Worm (Caenorhabditis elegans): ENCODE results near the gene Y11D7A.9.
A peak's percentile ranks its signal among the peaks of the same experiment; 100 is the strongest.

Gene Y11D7A.9

ce11 chrIV:9267581-9267980 is 11.7 kb upstream of the Y11D7A.9 start:
- no peak for TF ChIP-seq hlh-30 (tag; optimal IDR thresholded peaks at IDR 0.05; ENCODE audit: insufficient read depth)
- no peak for TF ChIP-seq ceh-34 (tag; optimal IDR thresholded peaks at IDR 0.05)
- TF ChIP-seq hlh-6 (tag; optimal IDR thresholded peaks at IDR 0.05), result no peak
- no peak for TF ChIP-seq sox-2 (GFP tag; IDR thresholded peaks at IDR 0.05)
- TF ChIP-seq tbx-2 (tag; optimal IDR thresholded peaks at IDR 0.05), result peak; percentile 74
- no peak for TF ChIP-seq hlh-8 (tag; optimal IDR thresholded peaks at IDR 0.05)
- TF ChIP-seq nfya-1 (tag; optimal IDR thresholded peaks at IDR 0.05), result peak; percentile 16
- no peak for TF ChIP-seq elt-2 (tag; optimal IDR thresholded peaks at IDR 0.05)
- no peak for TF ChIP-seq ceh-2 (tag; optimal IDR thresholded peaks at IDR 0.05)
- TF ChIP-seq ahr-1 (tag; optimal IDR thresholded peaks at IDR 0.05), result no peak
- TF ChIP-seq pag-3 (tag; optimal IDR thresholded peaks at IDR 0.05; ENCODE audit: borderline replicate concordance), result no peak
- no peak for TF ChIP-seq gmeb-2 (tag; optimal IDR thresholded peaks at IDR 0.05)
- TF ChIP-seq mec-3 (tag; optimal IDR thresholded peaks at IDR 0.05; ENCODE audit: borderline replicate concordance), result no peak
- TF ChIP-seq K09A11.1 (tag; optimal IDR thresholded peaks at IDR 0.05; ENCODE audit: insufficient read depth), result no peak
- TF ChIP-seq rnt-1 (tag; optimal IDR thresholded peaks at IDR 0.05), result no peak
- TF ChIP-seq ref-2 (tag; optimal IDR thresholded peaks at IDR 0.05), result peak; percentile 72
- TF ChIP-seq fax-1 (tag; optimal IDR thresholded peaks at IDR 0.05), result no peak

DNA sequence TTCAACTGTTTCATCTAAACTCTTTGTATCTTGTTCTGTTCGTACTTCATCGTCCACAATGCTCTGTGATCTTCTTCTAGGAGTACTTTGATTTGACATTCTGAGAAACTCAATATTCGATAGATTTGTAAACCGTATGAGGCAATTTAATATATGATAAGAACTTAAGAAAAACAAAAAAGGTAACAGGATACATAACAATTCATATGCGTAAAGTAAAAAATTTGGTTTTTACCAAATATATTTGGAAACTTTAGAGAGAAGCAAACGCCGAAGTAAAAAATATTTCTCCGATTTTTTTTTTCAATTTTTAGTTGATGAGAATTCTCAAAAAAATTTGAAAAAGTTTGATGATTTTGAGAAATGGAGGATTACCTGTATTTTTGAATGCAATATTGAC is 10.5 kb upstream of the Y11D7A.9 start, which contains the start of gene Y11D7A.19:
Gene Y11D7A.19 (minus strand): TSS at position 101 of the 400 bp plus-strand sequence.
- TF ChIP-seq K02D7.2 (tag; optimal IDR thresholded peaks at IDR 0.05) (no peak), hlh-6 (tag; optimal IDR thresholded peaks at IDR 0.05) (no peak), sox-4 (tag; optimal IDR thresholded peaks at IDR 0.05) (no peak), ceh-6 (GFP tag; optimal IDR thresholded peaks at IDR 0.05) (no peak), ceh-9 (tag; optimal IDR thresholded peaks at IDR 0.05) (no peak), pha-4 (tag; optimal IDR thresholded peaks at IDR 0.05) (no peak)

DNA sequence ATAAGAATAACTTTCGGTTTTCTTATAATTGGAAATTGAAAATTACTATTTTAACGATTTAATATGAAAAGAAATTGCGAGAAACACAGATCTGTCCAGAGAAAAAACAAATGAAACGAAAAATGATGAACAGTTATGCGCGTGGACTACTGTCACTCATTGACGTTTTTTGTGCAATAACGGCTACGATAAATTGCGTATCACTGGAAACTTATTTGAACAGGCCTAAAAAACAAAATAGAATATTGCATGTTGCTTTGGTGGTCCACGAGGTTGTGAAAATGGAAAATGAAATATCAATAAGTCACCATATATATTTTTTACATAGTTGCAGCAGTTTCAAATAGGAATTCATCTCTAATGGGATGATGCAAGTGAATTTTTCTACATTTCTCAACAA is 8.6 kb upstream of the Y11D7A.9 start:
- no peak for TF ChIP-seq ceh-30 (tag; optimal IDR thresholded peaks at IDR 0.05)

DNA sequence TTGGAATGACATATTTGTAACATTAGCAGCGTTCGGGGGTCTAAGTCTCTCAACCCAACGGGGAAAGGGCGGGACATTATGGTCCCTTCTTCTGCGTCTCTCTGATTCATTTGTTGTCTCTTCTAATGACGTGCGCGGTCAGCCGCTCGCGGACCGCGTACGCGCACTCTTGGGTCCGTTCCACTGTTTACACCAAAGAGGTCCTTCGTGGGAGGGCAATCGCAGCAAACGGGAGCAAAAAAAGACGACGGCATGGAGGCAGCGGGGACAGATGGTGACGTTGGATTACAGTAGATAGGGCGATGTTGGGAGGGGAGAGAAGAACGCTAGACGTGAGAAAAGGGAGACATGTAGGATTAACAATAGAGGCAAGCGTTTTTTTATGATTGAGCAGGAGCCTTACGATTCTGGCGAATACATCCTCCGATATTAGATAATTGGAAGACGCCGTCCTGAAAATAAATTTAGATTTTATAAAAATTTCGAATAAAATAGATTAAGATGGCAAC is 7.9 kb upstream of the Y11D7A.9 start, which contains the start of gene flh-1:
Gene flh-1 (minus strand): TSS at position 459 of the 509 bp plus-strand sequence.
- TF ChIP-seq unc-55 (GFP tag; optimal IDR thresholded peaks at IDR 0.05) (peak; percentile 12), ref-2 (tag; optimal IDR thresholded peaks at IDR 0.05) (peak; percentile 47), tbx-2 (tag; optimal IDR thresholded peaks at IDR 0.05) (peak; percentile 58), hlh-6 (tag; optimal IDR thresholded peaks at IDR 0.05) (peak; percentile 21), hlh-30 (tag; optimal IDR thresholded peaks at IDR 0.05; ENCODE audit: insufficient read depth) (no peak), nfya-1 (tag; optimal IDR thresholded peaks at IDR 0.05) (peak; percentile 31), ceh-31 (tag; optimal IDR thresholded peaks at IDR 0.05) (peak; percentile 37), nhr-11 (tag; optimal IDR thresholded peaks at IDR 0.05) (no peak), ceh-34 (tag; optimal IDR thresholded peaks at IDR 0.05) (peak; percentile 28), sdc-2 (tag; optimal IDR thresholded peaks at IDR 0.05) (peak; percentile 58), sox-2 (GFP tag; IDR thresholded peaks at IDR 0.05) (no peak), gmeb-2 (tag; optimal IDR thresholded peaks at IDR 0.05) (no peak), ceh-2 (tag; optimal IDR thresholded peaks at IDR 0.05) (peak; percentile 30)

DNA sequence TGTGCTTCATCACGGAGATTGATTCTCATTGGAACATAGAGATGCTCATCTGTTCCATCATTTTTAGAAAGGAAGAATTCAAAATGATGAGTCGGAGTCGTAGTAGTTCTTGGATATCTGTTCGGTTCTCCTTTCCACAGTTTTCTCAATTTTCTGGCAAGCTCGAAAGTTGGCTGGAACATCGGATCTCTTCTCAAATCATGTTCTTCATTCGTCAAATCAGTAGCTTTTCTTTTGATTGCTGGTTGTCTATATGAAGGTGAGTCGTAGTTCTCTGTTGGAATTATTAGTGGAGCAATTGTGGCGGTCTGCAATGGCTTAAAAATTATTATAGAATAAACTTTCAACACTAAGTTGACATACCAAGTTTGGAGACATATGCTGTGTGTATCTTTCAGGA is 6.4 kb upstream of the Y11D7A.9 start:
- TF ChIP-seq F13H6.1 (tag; optimal IDR thresholded peaks at IDR 0.05), result no peak
- TF ChIP-seq pag-3 (tag; optimal IDR thresholded peaks at IDR 0.05; ENCODE audit: borderline replicate concordance), result no peak
- no peak for TF ChIP-seq npax-4 (tag; optimal IDR thresholded peaks at IDR 0.05)
- TF ChIP-seq nhr-11 (tag; optimal IDR thresholded peaks at IDR 0.05), result no peak
- no peak for TF ChIP-seq C08G9.2 (tag; optimal IDR thresholded peaks at IDR 0.05)
- TF ChIP-seq T23F11.4 (GFP tag; optimal IDR thresholded peaks at IDR 0.05), result no peak

DNA sequence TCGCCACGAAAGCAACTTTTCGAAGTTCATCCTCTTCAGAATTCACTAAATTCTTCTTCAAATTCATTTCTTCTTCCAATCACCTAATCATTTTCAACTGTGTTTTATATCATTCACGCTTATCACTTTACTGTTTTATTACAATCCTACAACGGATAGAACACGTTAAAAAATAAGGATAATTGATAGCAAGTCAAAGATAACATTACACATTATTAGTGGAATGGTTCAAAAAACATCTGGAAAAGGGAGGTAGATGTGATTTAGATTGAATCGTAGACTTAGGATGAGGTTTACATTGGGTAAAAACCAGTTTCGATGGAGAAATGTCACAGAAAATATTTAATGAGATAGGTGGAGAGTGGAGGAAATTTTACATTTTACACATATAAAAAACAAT is 5.8 kb upstream of the Y11D7A.9 start, which contains the start of gene col-120:
Gene col-120 (minus strand): TSS at position 101 of the 400 bp plus-strand sequence.
- no peak for TF ChIP-seq odd-2 (tag; optimal IDR thresholded peaks at IDR 0.05)
- no peak for TF ChIP-seq unc-3 (GFP tag; conservative IDR thresholded peaks at IDR 0.05)
- no peak for TF ChIP-seq unc-3 (tag; optimal IDR thresholded peaks at IDR 0.05)
- TF ChIP-seq nfya-1 (tag; optimal IDR thresholded peaks at IDR 0.05), result no peak
- TF ChIP-seq sox-2 (GFP tag; IDR thresholded peaks at IDR 0.05), result no peak
- no peak for TF ChIP-seq hlh-15 (tag; optimal IDR thresholded peaks at IDR 0.05)
- no peak for TF ChIP-seq Y22D7AL.16 (tag; optimal IDR thresholded peaks at IDR 0.05)
- TF ChIP-seq mec-3 (tag; optimal IDR thresholded peaks at IDR 0.05; ENCODE audit: borderline replicate concordance), result no peak
- no peak for TF ChIP-seq hlh-6 (tag; optimal IDR thresholded peaks at IDR 0.05)
- no peak for TF ChIP-seq elt-4 (tag; optimal IDR thresholded peaks at IDR 0.05)
- TF ChIP-seq ceh-34 (tag; optimal IDR thresholded peaks at IDR 0.05), result no peak
- TF ChIP-seq ceh-19 (GFP tag; optimal IDR thresholded peaks at IDR 0.05), result no peak
- TF ChIP-seq K02D7.2 (tag; optimal IDR thresholded peaks at IDR 0.05), result no peak
- no peak for TF ChIP-seq pag-3 (tag; optimal IDR thresholded peaks at IDR 0.05; ENCODE audit: borderline replicate concordance)
- no peak for TF ChIP-seq zip-5 (tag; optimal IDR thresholded peaks at IDR 0.05)
